Fruit fly (Drosophila melanogaster): ENCODE results near the gene Npc2a.

The Npc2a gene

dm6 chr2L:1989278-1989918, 1.3 kb downstream of the Npc2a start (continued):
- TF ChIP-seq pdm3 (GFP tag; optimal IDR thresholded peaks at IDR 0.05): no peak
- peak; percentile 37 for TF ChIP-seq Met (GFP tag; optimal IDR thresholded peaks at IDR 0.05)
- no peak for TF ChIP-seq CG11294 (GFP tag; IDR thresholded peaks at IDR 0.05)
- peak; percentile 23 for TF ChIP-seq net (GFP tag; optimal IDR thresholded peaks at IDR 0.05)
- no peak for TF ChIP-seq CG6792 (GFP tag; optimal IDR thresholded peaks at IDR 0.05)
- no peak for TF ChIP-seq Blimp-1 (GFP tag; optimal IDR thresholded peaks at IDR 0.05)
- peak; percentile 35 for TF ChIP-seq Eip78C (GFP tag)
- TF ChIP-seq Eip75B (GFP tag; optimal IDR thresholded peaks at IDR 0.05): no peak

- TF ChIP-seq fkh (GFP tag; optimal IDR thresholded peaks at IDR 0.05) (no peak), CG11294 (GFP tag; IDR thresholded peaks at IDR 0.05) (no peak), CG3919 (GFP tag; optimal IDR thresholded peaks at IDR 0.05) (no peak), CG32006 (GFP tag; optimal IDR thresholded peaks at IDR 0.05) (no peak), CG6276 (GFP tag; optimal IDR thresholded peaks at IDR 0.05) (no peak), Eip93F (GFP tag; optimal IDR thresholded peaks at IDR 0.05) (no peak), Blimp-1 (GFP tag; optimal IDR thresholded peaks at IDR 0.05) (no peak), Eip78C (GFP tag) (no peak)
Measured at dm6 chr2L:1992060-1992459, 4.0 kb downstream of the Npc2a start, which contains the start of gene Obp22a. Gene Obp22a, minus strand, starts transcription at chr2L:1992160.

- TF ChIP-seq Hr39 (GFP tag; optimal IDR thresholded peaks at IDR 0.05) (no peak), Blimp-1 (GFP tag; optimal IDR thresholded peaks at IDR 0.05) (no peak), CG6808 (GFP tag; optimal IDR thresholded peaks at IDR 0.05) (no peak), CG11762 (GFP tag; optimal IDR thresholded peaks at IDR 0.05; ENCODE audit: insufficient read depth) (no peak), Smox (GFP tag; optimal IDR thresholded peaks at IDR 0.05) (no peak), dac (GFP tag; optimal IDR thresholded peaks at IDR 0.05) (no peak), CG11294 (GFP tag; IDR thresholded peaks at IDR 0.05) (no peak), topi (GFP tag; optimal IDR thresholded peaks at IDR 0.05) (no peak), Gug (GFP tag; IDR thresholded peaks at IDR 0.05) (no peak), Ets96B (tag; optimal IDR thresholded peaks at IDR 0.05) (no peak), CG34406 (GFP tag; optimal IDR thresholded peaks at IDR 0.05) (no peak), Sox15 (GFP tag; optimal IDR thresholded peaks at IDR 0.05) (no peak), dsx (GFP tag; optimal IDR thresholded peaks at IDR 0.05; ENCODE audit: poor library complexity, severe bottlenecking) (no peak), salr (GFP tag; optimal IDR thresholded peaks at IDR 0.05) (no peak), Ets21C (GFP tag; optimal IDR thresholded peaks at IDR 0.05) (no peak), Sox14 (GFP tag; optimal IDR thresholded peaks at IDR 0.05) (no peak), CG11902 (GFP tag; optimal IDR thresholded peaks at IDR 0.05) (no peak)
Measured at dm6 chr2L:2006082-2006669, 18.1 kb downstream of the Npc2a start, which contains the start of gene CG33543. Gene CG33543, minus strand, starts transcription at chr2L:2006313.

- TF ChIP-seq svp (GFP tag) (no peak), Eip93F (GFP tag; optimal IDR thresholded peaks at IDR 0.05) (no peak), Hr39 (GFP tag; optimal IDR thresholded peaks at IDR 0.05) (no peak), Sox14 (GFP tag; optimal IDR thresholded peaks at IDR 0.05) (no peak), CG10669 (GFP tag; optimal IDR thresholded peaks at IDR 0.05) (no peak), pdm3 (GFP tag; optimal IDR thresholded peaks at IDR 0.05) (no peak), CG34406 (GFP tag; optimal IDR thresholded peaks at IDR 0.05) (no peak), CG11294 (GFP tag; IDR thresholded peaks at IDR 0.05) (no peak), fd59A (GFP tag; optimal IDR thresholded peaks at IDR 0.05) (no peak), ss (GFP tag; optimal IDR thresholded peaks at IDR 0.05) (no peak), vri (GFP tag; optimal IDR thresholded peaks at IDR 0.05) (no peak), CG3032 (tag; optimal IDR thresholded peaks at IDR 0.05) (no peak), CG6854 (GFP tag; optimal IDR thresholded peaks at IDR 0.05) (no peak), CG7368 (GFP tag; optimal IDR thresholded peaks at IDR 0.05) (no peak), Eip75B (GFP tag; optimal IDR thresholded peaks at IDR 0.05) (no peak), CG31627 (GFP tag; optimal IDR thresholded peaks at IDR 0.05) (no peak), cyc (GFP tag; optimal IDR thresholded peaks at IDR 0.05) (no peak), net (GFP tag; optimal IDR thresholded peaks at IDR 0.05) (no peak)
Measured at dm6 chr2L:2007093-2007492, 19.0 kb downstream of the Npc2a start, which contains the start of gene CG15353. Gene CG15353, minus strand, starts transcription at chr2L:2007193.

Measured in whole organism, prepupa.